Worm (Caenorhabditis elegans): ENCODE data around the gene F22B5.4.

F22B5.4 gene

ce11 chrII:8409538-8409937 is 40.0 kb upstream of the F22B5.4 start:
- TF ChIP-seq zag-1 (tag; optimal IDR thresholded peaks at IDR 0.05), result no peak
- no peak for TF ChIP-seq jun-1 (tag; optimal IDR thresholded peaks at IDR 0.05)
- TF ChIP-seq nhr-84 (tag; optimal IDR thresholded peaks at IDR 0.05), result no peak
- TF ChIP-seq ces-1 (GFP tag; optimal IDR thresholded peaks at IDR 0.05), result no peak
- TF ChIP-seq unc-86 (tag; optimal IDR thresholded peaks at IDR 0.05), result no peak
- no peak for TF ChIP-seq ztf-4 (tag; optimal IDR thresholded peaks at IDR 0.05)
- no peak for TF ChIP-seq sox-4 (tag; optimal IDR thresholded peaks at IDR 0.05)
- TF ChIP-seq efl-3 (GFP tag; optimal IDR thresholded peaks at IDR 0.05), result peak; percentile 50
- no peak for TF ChIP-seq dsc-1 (tag; optimal IDR thresholded peaks at IDR 0.05)
- TF ChIP-seq ceh-63 (GFP tag; optimal IDR thresholded peaks at IDR 0.05), result no peak
- TF ChIP-seq nhr-90 (tag; optimal IDR thresholded peaks at IDR 0.05; ENCODE audit: poor library complexity), result no peak
- TF ChIP-seq ama-1 (optimal IDR thresholded peaks at IDR 0.05), result no peak
- TF ChIP-seq fkh-8 (tag; optimal IDR thresholded peaks at IDR 0.05), result no peak
- no peak for TF ChIP-seq tbx-2 (tag; optimal IDR thresholded peaks at IDR 0.05)
- no peak for TF ChIP-seq lsy-2 (tag; optimal IDR thresholded peaks at IDR 0.05)
- peak; percentile 45 for TF ChIP-seq lin-14 (GFP tag; optimal IDR thresholded peaks at IDR 0.05)
- TF ChIP-seq unc-130 (tag; optimal IDR thresholded peaks at IDR 0.05), result no peak
- TF ChIP-seq irx-1 (tag; optimal IDR thresholded peaks at IDR 0.05), result no peak
- TF ChIP-seq unc-30 (tag; optimal IDR thresholded peaks at IDR 0.05), result no peak
- no peak for TF ChIP-seq nhr-12 (tag; optimal IDR thresholded peaks at IDR 0.05)
- TF ChIP-seq aly-2 (tag; optimal IDR thresholded peaks at IDR 0.05), result no peak
- TF ChIP-seq C04F5.9 (tag; optimal IDR thresholded peaks at IDR 0.05), result no peak
- no peak for TF ChIP-seq egl-13 (tag; optimal IDR thresholded peaks at IDR 0.05)
- peak in 1 of 2 experiments; percentile 28 for TF ChIP-seq ztf-11 (tag; optimal IDR thresholded peaks at IDR 0.05)
- peak; percentile 60 for TF ChIP-seq lin-39 (tag; optimal IDR thresholded peaks at IDR 0.05)
- no peak for TF ChIP-seq xbp-1 (tag; optimal IDR thresholded peaks at IDR 0.05)
- TF ChIP-seq dpl-1 (GFP tag; optimal IDR thresholded peaks at IDR 0.05), result no peak
- TF ChIP-seq blmp-1 (tag; optimal IDR thresholded peaks at IDR 0.05), result peak; percentile 17
- no peak for TF ChIP-seq ceh-82 (tag; optimal IDR thresholded peaks at IDR 0.05)
- peak; percentile 82 for TF ChIP-seq nhr-85 (tag)

ce11 chrII:8411002-8411401 is 38.5 kb upstream of the F22B5.4 start:
- TF ChIP-seq nhr-28 (tag; optimal IDR thresholded peaks at IDR 0.05), result no peak
- TF ChIP-seq blmp-1 (tag; optimal IDR thresholded peaks at IDR 0.05), result peak; percentile 92
- TF ChIP-seq ceh-82 (tag; optimal IDR thresholded peaks at IDR 0.05), result no peak

DNA sequence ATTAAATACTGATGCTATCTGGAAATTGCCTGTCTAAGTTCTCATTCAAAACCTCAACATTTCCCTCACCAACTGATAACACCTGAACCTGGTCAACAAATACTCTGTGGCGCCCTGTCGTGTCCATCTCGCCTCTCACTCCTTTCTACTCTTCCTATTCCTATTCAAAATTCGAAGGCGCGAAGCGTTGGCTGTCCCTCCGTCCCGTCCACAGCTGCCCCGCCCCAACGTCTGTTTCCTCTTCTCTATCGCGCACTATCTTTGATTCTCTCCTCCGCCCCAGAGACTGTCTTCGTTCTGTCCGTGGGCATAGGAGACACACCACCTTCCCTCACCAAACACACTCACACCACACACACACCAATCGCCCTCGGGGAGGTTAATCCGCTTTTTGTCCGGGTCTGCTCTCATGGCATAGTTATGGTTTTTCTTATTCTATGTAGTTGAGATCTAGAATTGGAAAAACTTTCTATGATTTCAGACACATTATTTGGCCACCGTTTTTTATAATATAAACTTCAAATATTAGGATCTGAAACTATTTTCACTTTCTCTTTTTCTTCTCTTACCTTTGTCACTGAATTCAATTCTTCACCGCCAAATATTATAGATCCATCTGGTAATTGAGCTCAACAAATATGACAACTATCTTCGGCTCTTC is 37.3 kb upstream of the F22B5.4 start, which contains the start of gene efl-3:
Gene efl-3, plus strand, starts transcription at position 611 of the 661 bp plus-strand sequence.
- TF ChIP-seq vab-15 (tag; optimal IDR thresholded peaks at IDR 0.05) (no peak), C34B4.2 (tag; optimal IDR thresholded peaks at IDR 0.05) (no peak), lin-14 (GFP tag; optimal IDR thresholded peaks at IDR 0.05) (peak; percentile 50), lin-15B (tag; optimal IDR thresholded peaks at IDR 0.05) (no peak), blmp-1 (tag; optimal IDR thresholded peaks at IDR 0.05) (peak; percentile 14), unc-130 (tag; optimal IDR thresholded peaks at IDR 0.05) (no peak), nhr-85 (tag) (peak; percentile 70), ceh-63 (GFP tag; optimal IDR thresholded peaks at IDR 0.05) (no peak), lin-35 (GFP tag; optimal IDR thresholded peaks at IDR 0.05) (peak in 1 of 2 experiments; percentile 6), elt-2 (tag; optimal IDR thresholded peaks at IDR 0.05) (peak; percentile 33), ztf-11 (tag; optimal IDR thresholded peaks at IDR 0.05) (no peak)

- TF ChIP-seq elt-2 (tag; optimal IDR thresholded peaks at IDR 0.05) (peak; percentile 29), C34B4.2 (tag; optimal IDR thresholded peaks at IDR 0.05) (no peak), ceh-82 (tag; optimal IDR thresholded peaks at IDR 0.05) (no peak), nhr-28 (tag; optimal IDR thresholded peaks at IDR 0.05) (no peak)
Measured at ce11 chrII:8412935-8413334, 36.6 kb upstream of the F22B5.4 start.

Data from whole organism, L1 larva.